Worm (Caenorhabditis elegans) whole organism, early embryonic: ENCODE measurements around the gene rpl-12.

Experiments used
- B0310.2 ChIP-seq: sonication (generic microtip); optimal IDR thresholded peaks from 2 replicates; lab custom pipeline; 2016; ENCODE audit warnings: mild to moderate bottlenecking, missing genetic modification characterization, missing compliant biosample characterization
- aly-1 ChIP-seq: sonication (generic microtip); optimal IDR thresholded peaks from 2 replicates; lab custom pipeline; 2016; ENCODE audit warnings: missing genetic modification characterization, missing compliant biosample characterization
- ama-1 ChIP-seq: fragments of 150-350 bp; optimal IDR thresholded peaks from 2 replicates; lab custom pipeline; 2014
- ceh-36 ChIP-seq: sonication (generic microtip); optimal IDR thresholded peaks from 2 replicates; lab custom pipeline; 2016; ENCODE audit warnings: missing genetic modification characterization, inconsistent platforms, missing compliant biosample characterization
- ets-7 ChIP-seq: sonication (generic microtip); optimal IDR thresholded peaks from 2 replicates; lab custom pipeline; 2016; ENCODE audit warnings: missing genotype, missing genetic modification characterization, missing compliant biosample characterization
- flt-1 ChIP-seq: fragments of 200-800 bp; sonication (Bioruptor generic); IDR thresholded peaks from 2 replicates; pipeline ENCODE4 v1.3.6; 2022; ENCODE audit warnings: missing genetic modification characterization, missing compliant biosample characterization
- hmg-4 ChIP-seq: fragments of 200-800 bp; sonication (Bioruptor generic); optimal IDR thresholded peaks from 2 replicates; lab custom pipeline; 2018; ENCODE audit warnings: mild to moderate bottlenecking, missing genetic modification characterization, missing compliant biosample characterization
- tra-4 ChIP-seq: sonication (generic microtip); optimal IDR thresholded peaks from 2 replicates; lab custom pipeline; 2017; ENCODE audit warnings: missing genetic modification characterization, missing compliant biosample characterization

- TF ChIP-seq hmg-4 (GFP tag; lab: Kevin White, UChicago) (no peak), tra-4 (tag; lab: Kevin White, UChicago) (no peak), ceh-36 (tag; lab: Kevin White, UChicago) (no peak), aly-1 (tag; lab: Kevin White, UChicago) (no peak), B0310.2 (tag; lab: Kevin White, UChicago) (no peak), ets-7 (no peak), ama-1 (lab: Kevin White, UChicago) (no peak), flt-1 (no peak)
Observed at ce11 chrIV:13255886-13256285, 15.4 kb upstream of the rpl-12 start, which contains the start of gene bus-12.
